Worm (Caenorhabditis elegans): ENCODE results near the gene cyp-13A1.

The cyp-13A1 gene

DNA sequence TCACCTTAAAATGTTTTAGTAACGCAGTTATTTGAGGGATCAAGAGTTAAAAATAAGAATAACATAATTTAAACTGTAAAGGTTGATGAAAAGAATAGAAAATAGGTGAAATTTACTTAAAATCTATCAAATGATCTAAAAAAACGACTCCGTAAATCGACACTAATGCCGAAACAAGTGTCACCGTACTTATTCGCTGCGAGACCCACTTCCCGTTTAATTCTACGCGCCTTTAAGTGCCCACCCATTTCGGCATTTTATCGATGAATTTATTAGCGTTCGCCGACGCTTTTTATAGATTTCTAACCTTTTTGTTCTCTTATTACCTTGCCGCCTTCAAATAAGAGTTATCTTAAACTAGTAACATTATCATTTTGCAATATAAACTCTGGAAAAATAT is 35.7 kb downstream of the cyp-13A1 start, which contains the start of the genes Y53C12B.1 and nos-3:
Y53C12B.1 (minus strand) TSS at position 10 of the 400 bp plus-strand sequence.
nos-3 (plus strand) TSS at position 248 of the 400 bp plus-strand sequence.
- TF ChIP-seq nhr-2 (tag; optimal IDR thresholded peaks at IDR 0.05), result no peak
- TF ChIP-seq elt-1 (tag; optimal IDR thresholded peaks at IDR 0.05; ENCODE audit: borderline replicate concordance, insufficient read depth), result no peak
- TF ChIP-seq mab-5 (tag; optimal IDR thresholded peaks at IDR 0.05), result no peak
- no peak for TF ChIP-seq sptf-1 (tag; optimal IDR thresholded peaks at IDR 0.05)
- TF ChIP-seq lsy-2 (tag; optimal IDR thresholded peaks at IDR 0.05), result peak; percentile 98
- no peak for TF ChIP-seq elt-3 (tag; optimal IDR thresholded peaks at IDR 0.05)
- no peak for TF ChIP-seq M03D4.4 (tag; optimal IDR thresholded peaks at IDR 0.05)
- no peak for TF ChIP-seq zip-8 (tag; optimal IDR thresholded peaks at IDR 0.05)
- no peak for TF ChIP-seq snpc-4 (tag; optimal IDR thresholded peaks at IDR 0.05)
- peak; percentile 81 for TF ChIP-seq ceh-39 (tag; optimal IDR thresholded peaks at IDR 0.05)
- TF ChIP-seq blmp-1 (tag; optimal IDR thresholded peaks at IDR 0.05), result no peak
- no peak for TF ChIP-seq nhr-28 (tag; optimal IDR thresholded peaks at IDR 0.05)
- no peak for TF ChIP-seq mls-2 (tag; optimal IDR thresholded peaks at IDR 0.05)
- TF ChIP-seq tbx-8 (GFP tag; optimal IDR thresholded peaks at IDR 0.05), result no peak
- peak; percentile 39 for TF ChIP-seq nhr-237 (tag; optimal IDR thresholded peaks at IDR 0.05)
- TF ChIP-seq ces-1 (GFP tag; optimal IDR thresholded peaks at IDR 0.05), result peak; percentile 91
- TF ChIP-seq bed-3 (GFP tag; optimal IDR thresholded peaks at IDR 0.05), result no peak
- TF ChIP-seq ceh-43 (GFP tag; optimal IDR thresholded peaks at IDR 0.05), result no peak
- no peak for TF ChIP-seq drap-1 (GFP tag; optimal IDR thresholded peaks at IDR 0.05)
- TF ChIP-seq ham-2 (GFP tag; optimal IDR thresholded peaks at IDR 0.05), result no peak
- TF ChIP-seq pha-4 (tag; optimal IDR thresholded peaks at IDR 0.05), result peak; percentile 68
- no peak for TF ChIP-seq flh-1 (GFP tag; optimal IDR thresholded peaks at IDR 0.05)
- no peak for TF ChIP-seq sem-2 (GFP tag; optimal IDR thresholded peaks at IDR 0.05)
- peak; percentile 66 for TF ChIP-seq mep-1 (tag; optimal IDR thresholded peaks at IDR 0.05)
- TF ChIP-seq unc-120 (tag; optimal IDR thresholded peaks at IDR 0.05; ENCODE audit: poor library complexity, severe bottlenecking), result peak; percentile 98
- peak; percentile 79 for TF ChIP-seq lin-13 (tag; optimal IDR thresholded peaks at IDR 0.05)
- TF ChIP-seq nhr-12 (tag; optimal IDR thresholded peaks at IDR 0.05), result no peak
- no peak for TF ChIP-seq nhr-76 (tag; optimal IDR thresholded peaks at IDR 0.05)
- TF ChIP-seq unc-39 (tag; optimal IDR thresholded peaks at IDR 0.05), result no peak
- no peak for TF ChIP-seq ceh-83 (GFP tag; optimal IDR thresholded peaks at IDR 0.05)
- no peak for TF ChIP-seq ztf-11 (tag; optimal IDR thresholded peaks at IDR 0.05)
- peak; percentile 25 for TF ChIP-seq hlh-1 (tag; optimal IDR thresholded peaks at IDR 0.05)
- no peak for TF ChIP-seq cnd-1 (tag; optimal IDR thresholded peaks at IDR 0.05)
- TF ChIP-seq unc-62 (GFP tag; optimal IDR thresholded peaks at IDR 0.05), result no peak
- TF ChIP-seq lin-32 (GFP tag; optimal IDR thresholded peaks at IDR 0.05), result no peak

DNA sequence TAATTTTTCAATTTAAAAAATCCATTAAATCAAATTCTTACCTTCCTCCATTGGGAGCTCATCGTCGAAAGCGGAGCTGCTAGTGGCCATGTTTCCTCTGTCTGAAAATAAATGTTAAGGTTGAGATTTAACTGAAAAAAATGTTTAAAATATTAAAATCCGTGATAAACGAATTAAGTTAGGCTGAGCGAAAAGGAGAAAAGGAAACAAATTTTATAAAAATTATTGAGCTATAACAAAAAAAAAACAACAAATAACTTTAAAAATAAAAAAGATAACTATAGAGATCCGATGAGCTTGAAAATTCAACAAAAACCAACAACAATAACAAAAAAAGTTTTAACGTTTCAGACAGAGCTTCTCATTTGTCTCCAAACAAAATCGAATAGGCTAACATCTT is 39.0 kb downstream of the cyp-13A1 start, which contains the start of gene pno-1:
pno-1 (minus strand) TSS at position 101 of the 400 bp plus-strand sequence.
- TF ChIP-seq elt-1 (tag; optimal IDR thresholded peaks at IDR 0.05; ENCODE audit: borderline replicate concordance, insufficient read depth), result no peak
- TF ChIP-seq nhr-76 (tag; optimal IDR thresholded peaks at IDR 0.05), result no peak
- TF ChIP-seq drap-1 (GFP tag; optimal IDR thresholded peaks at IDR 0.05), result no peak
- TF ChIP-seq bed-3 (GFP tag; optimal IDR thresholded peaks at IDR 0.05), result no peak
- no peak for TF ChIP-seq flh-1 (GFP tag; optimal IDR thresholded peaks at IDR 0.05)
- TF ChIP-seq mls-2 (tag; optimal IDR thresholded peaks at IDR 0.05), result no peak
- no peak for TF ChIP-seq nhr-2 (tag; optimal IDR thresholded peaks at IDR 0.05)
- no peak for TF ChIP-seq M03D4.4 (tag; optimal IDR thresholded peaks at IDR 0.05)
- no peak for TF ChIP-seq nhr-237 (tag; optimal IDR thresholded peaks at IDR 0.05)
- no peak for TF ChIP-seq pha-4 (tag; optimal IDR thresholded peaks at IDR 0.05)

DNA sequence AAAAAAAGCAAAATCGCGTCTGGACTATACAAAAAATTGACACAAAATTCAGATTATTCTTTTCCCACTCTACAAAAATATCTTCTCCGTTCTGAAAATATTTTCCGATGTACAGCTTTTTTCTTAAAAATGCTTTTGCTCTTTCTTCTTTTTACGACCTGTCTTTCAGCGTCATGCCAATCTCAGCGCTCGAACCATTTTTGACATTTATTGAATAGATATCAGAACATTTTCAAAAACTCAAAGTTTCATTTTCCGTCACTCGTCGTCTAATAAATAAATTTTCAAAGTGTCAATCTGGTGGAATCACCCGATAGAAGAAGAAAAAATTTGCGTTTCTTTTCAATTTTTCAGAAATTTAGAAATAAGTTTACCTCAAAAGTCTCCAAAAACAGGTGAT is 40.4 kb downstream of the cyp-13A1 start:
- TF ChIP-seq blmp-1 (tag; optimal IDR thresholded peaks at IDR 0.05), result no peak
- TF ChIP-seq nhr-237 (tag; optimal IDR thresholded peaks at IDR 0.05), result no peak
- TF ChIP-seq elt-3 (tag; optimal IDR thresholded peaks at IDR 0.05), result no peak
- no peak for TF ChIP-seq nhr-2 (tag; optimal IDR thresholded peaks at IDR 0.05)
- no peak for TF ChIP-seq ceh-39 (tag; optimal IDR thresholded peaks at IDR 0.05)
- TF ChIP-seq mab-5 (tag; optimal IDR thresholded peaks at IDR 0.05), result no peak
- no peak for TF ChIP-seq unc-39 (tag; optimal IDR thresholded peaks at IDR 0.05)
- no peak for TF ChIP-seq mls-2 (tag; optimal IDR thresholded peaks at IDR 0.05)
- TF ChIP-seq mep-1 (tag; optimal IDR thresholded peaks at IDR 0.05), result no peak
- TF ChIP-seq cnd-1 (tag; optimal IDR thresholded peaks at IDR 0.05), result no peak
- no peak for TF ChIP-seq flh-1 (GFP tag; optimal IDR thresholded peaks at IDR 0.05)
- TF ChIP-seq drap-1 (GFP tag; optimal IDR thresholded peaks at IDR 0.05), result no peak
- no peak for TF ChIP-seq ces-1 (GFP tag; optimal IDR thresholded peaks at IDR 0.05)
- TF ChIP-seq nhr-28 (tag; optimal IDR thresholded peaks at IDR 0.05), result no peak
- TF ChIP-seq sem-2 (GFP tag; optimal IDR thresholded peaks at IDR 0.05), result no peak

All from whole organism, mixed stage, embryonic.